Worm (Caenorhabditis elegans) whole organism, early embryonic: ENCODE data around the gene nol-6.

Source experiments
- B0310.2 ChIP-seq: sonication (generic microtip); optimal IDR thresholded peaks from 2 replicates; lab custom pipeline; 2016; ENCODE audit warnings: mild to moderate bottlenecking, missing genetic modification characterization, missing compliant biosample characterization
- F13C5.2 ChIP-seq: sonication (generic microtip); optimal IDR thresholded peaks from 2 replicates; lab custom pipeline; 2017; ENCODE audit warnings: mild to moderate bottlenecking, missing genetic modification characterization, inconsistent platforms, missing compliant biosample characterization
- aly-1 ChIP-seq: sonication (generic microtip); optimal IDR thresholded peaks from 2 replicates; lab custom pipeline; 2016; ENCODE audit warnings: missing genetic modification characterization, missing compliant biosample characterization
- ama-1 ChIP-seq: fragments of 150-350 bp; optimal IDR thresholded peaks from 2 replicates; lab custom pipeline; 2014
- ceh-13 ChIP-seq: fragments of 200-800 bp; sonication (Bioruptor generic); optimal IDR thresholded peaks from 2 replicates; lab custom pipeline; 2018; ENCODE audit warnings: mild to moderate bottlenecking, missing genetic modification characterization, missing compliant biosample characterization
- ceh-36 ChIP-seq: sonication (generic microtip); optimal IDR thresholded peaks from 2 replicates; lab custom pipeline; 2016; ENCODE audit warnings: missing genetic modification characterization, inconsistent platforms, missing compliant biosample characterization
- ets-7 ChIP-seq: sonication (generic microtip); optimal IDR thresholded peaks from 2 replicates; lab custom pipeline; 2016; ENCODE audit warnings: missing genotype, missing genetic modification characterization, missing compliant biosample characterization
- flt-1 ChIP-seq: fragments of 200-800 bp; sonication (Bioruptor generic); IDR thresholded peaks from 2 replicates; pipeline ENCODE4 v1.3.6; 2022; ENCODE audit warnings: missing genetic modification characterization, missing compliant biosample characterization
- hmbx-1 ChIP-seq: sonication (generic microtip); optimal IDR thresholded peaks from 2 replicates; lab custom pipeline; 2016; ENCODE audit warnings: mild to moderate bottlenecking, missing genetic modification characterization, missing compliant biosample characterization
- hmg-4 ChIP-seq: fragments of 200-800 bp; sonication (Bioruptor generic); optimal IDR thresholded peaks from 2 replicates; lab custom pipeline; 2018; ENCODE audit warnings: mild to moderate bottlenecking, missing genetic modification characterization, missing compliant biosample characterization
- hnd-1 ChIP-seq: sonication (generic microtip); optimal IDR thresholded peaks from 2 replicates; lab custom pipeline; 2016; ENCODE audit warnings: missing genetic modification characterization, missing compliant biosample characterization
- pes-1 ChIP-seq: fragments of 200-800 bp; sonication (Bioruptor generic); IDR thresholded peaks from 2 replicates; pipeline ENCODE4 v1.3.6; 2022; ENCODE audit warnings: missing genetic modification reagents, missing genetic modification characterization, missing compliant biosample characterization
- scrt-1 ChIP-seq: fragments of 200-800 bp; sonication (Bioruptor generic); IDR thresholded peaks from 2 replicates; pipeline ENCODE4 v1.3.6; 2022; ENCODE audit warnings: missing genetic modification characterization, missing compliant biosample characterization
- sea-1 ChIP-seq: fragments of 200-800 bp; sonication (Bioruptor generic); conservative IDR thresholded peaks from 2 replicates; pipeline ENCODE4 v1.3.6; 2022; ENCODE audit warnings: missing genetic modification characterization, missing compliant biosample characterization
- tbx-11 ChIP-seq: fragments of 200-800 bp; sonication (Bioruptor generic); IDR thresholded peaks from 2 replicates; pipeline ENCODE4 v1.3.6; 2022; ENCODE audit warnings: missing genetic modification characterization, missing compliant biosample characterization
- tbx-37 ChIP-seq: fragments of 200-800 bp; sonication (Bioruptor generic); conservative IDR thresholded peaks from 2 replicates; pipeline ENCODE4 v1.3.6; 2022; ENCODE audit warnings: missing genetic modification reagents, missing genetic modification characterization, missing compliant biosample characterization
- tra-4 ChIP-seq: sonication (generic microtip); optimal IDR thresholded peaks from 2 replicates; lab custom pipeline; 2017; ENCODE audit warnings: missing genetic modification characterization, missing compliant biosample characterization

Gene nol-6

DNA sequence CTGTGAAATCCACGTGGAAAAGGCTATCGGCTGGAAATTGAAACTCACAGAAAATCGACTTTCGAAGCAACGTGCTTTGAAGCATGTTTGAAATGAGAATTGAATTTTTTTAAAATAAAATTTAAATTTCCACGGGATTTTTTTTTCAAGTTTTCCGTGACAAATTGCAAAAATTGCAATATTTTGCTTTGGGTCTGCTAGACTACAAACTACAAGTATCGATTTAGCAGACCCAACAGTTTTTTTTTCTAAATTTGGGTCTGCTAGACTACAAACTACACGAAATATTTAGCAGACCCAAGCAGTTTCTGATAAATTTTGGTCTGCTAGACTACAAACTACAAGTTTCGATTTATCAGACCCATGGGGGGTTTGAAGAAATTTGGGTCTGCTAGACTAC is 25.9 kb downstream of the nol-6 start, which contains the start of gene Y51H7C.9:
Y51H7C.9 (minus strand) TSS at position 101 of the 400 bp plus-strand sequence.
- TF ChIP-seq aly-1 (tag; lab: Kevin White, UChicago) (no peak), F13C5.2 (tag; lab: Kevin White, UChicago) (no peak), ceh-36 (tag; lab: Kevin White, UChicago) (no peak), tbx-11 (GFP tag; lab: Robert Waterston, UW) (no peak), flt-1 (GFP tag; lab: Robert Waterston, UW) (no peak), ceh-13 (GFP tag; lab: Kevin White, UChicago) (no peak), pes-1 (GFP tag; lab: Robert Waterston, UW) (no peak), tra-4 (tag; lab: Kevin White, UChicago) (no peak), hmg-4 (no peak), tbx-37 (no peak), hmbx-1 (no peak), scrt-1 (GFP tag; lab: Robert Waterston, UW) (no peak), ama-1 (lab: Kevin White, UChicago) (no peak)

DNA sequence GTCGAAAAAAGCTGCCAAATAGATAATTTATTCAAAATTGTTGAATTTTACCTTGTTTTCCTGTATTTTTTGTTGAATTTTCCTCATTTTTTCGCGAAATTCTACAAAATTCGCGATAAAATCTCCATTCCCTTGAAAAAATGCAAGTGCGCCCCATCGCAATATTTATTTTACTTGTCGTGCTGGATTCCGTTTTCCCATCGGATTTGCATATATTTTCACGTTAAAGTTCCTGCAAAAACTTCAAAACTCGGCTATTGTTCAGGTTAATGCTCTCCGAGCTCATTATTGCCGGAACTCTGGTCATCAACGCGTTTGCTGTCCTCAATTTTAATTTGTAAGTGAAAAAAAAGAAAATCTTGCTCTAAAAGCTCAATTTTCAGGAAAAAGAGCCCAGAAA is 34.2 kb downstream of the nol-6 start, which contains the start of the genes Y51H7C.41 and cogc-4:
Y51H7C.41 (plus strand) TSS at position 266 of the 400 bp plus-strand sequence.
cogc-4 (plus strand) TSS at position 386 of the 400 bp plus-strand sequence.
- TF ChIP-seq hnd-1 (no peak), pes-1 (GFP tag; lab: Robert Waterston, UW) (no peak), aly-1 (tag; lab: Kevin White, UChicago) (no peak), ceh-13 (GFP tag; lab: Kevin White, UChicago) (no peak), hmg-4 (no peak), ceh-36 (tag; lab: Kevin White, UChicago) (no peak), flt-1 (GFP tag; lab: Robert Waterston, UW) (no peak), B0310.2 (no peak), tbx-11 (GFP tag; lab: Robert Waterston, UW) (no peak), tbx-37 (no peak), sea-1 (GFP tag; lab: Robert Waterston, UW) (no peak), ama-1 (lab: Kevin White, UChicago) (no peak)

DNA sequence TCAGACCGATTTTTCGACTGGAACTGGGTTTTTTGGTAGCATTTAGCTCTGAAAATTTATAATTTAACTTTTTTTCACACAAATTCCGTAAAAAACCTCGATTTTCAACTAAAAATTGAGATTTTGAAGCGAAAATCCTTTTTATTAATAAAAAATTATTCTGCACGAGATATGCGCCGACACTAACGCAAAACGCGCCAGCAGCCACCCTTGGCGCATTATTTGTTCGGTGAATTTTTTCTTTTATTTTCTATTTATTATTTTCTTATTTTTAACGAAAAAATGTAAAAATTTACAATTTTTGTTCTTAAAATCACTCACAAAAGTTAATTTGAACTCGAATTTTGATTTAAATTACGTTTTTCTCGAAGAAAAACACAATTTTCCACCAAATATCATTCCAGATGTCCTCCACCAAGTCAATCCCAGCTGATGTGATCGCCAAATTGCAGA is 35.1 kb downstream of the nol-6 start, which contains the start of gene Y51H7C.7:
Y51H7C.7 (plus strand) TSS at position 403 of the 453 bp plus-strand sequence.
- TF ChIP-seq pes-1 (GFP tag; lab: Robert Waterston, UW): no peak

DNA sequence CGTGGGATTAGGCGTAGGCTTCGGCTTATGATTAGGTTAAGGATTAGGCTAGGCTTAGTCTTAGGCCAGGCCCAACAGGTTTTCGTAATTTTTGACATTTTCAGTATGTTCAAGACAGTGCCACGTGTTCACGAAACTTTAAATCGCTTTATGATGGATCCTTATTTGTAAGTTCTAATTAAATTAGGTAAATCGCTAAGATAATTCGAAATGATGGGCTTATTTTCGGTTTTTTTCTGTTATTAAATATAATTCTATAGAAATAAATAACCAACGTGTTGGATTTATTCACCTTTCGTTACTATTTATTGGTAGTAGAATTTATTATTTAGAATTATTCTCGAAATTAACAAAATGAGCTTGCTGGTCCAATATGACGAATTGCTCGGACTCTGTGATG is 35.8 kb downstream of the nol-6 start, which contains the start of gene Y51H7C.8:
Y51H7C.8 (plus strand) TSS at position 301 of the 400 bp plus-strand sequence.
- no peak for TF ChIP-seq ceh-36 (tag; lab: Kevin White, UChicago)
- no peak for TF ChIP-seq tbx-37
- no peak for TF ChIP-seq tra-4 (tag; lab: Kevin White, UChicago)
- no peak for TF ChIP-seq flt-1 (GFP tag; lab: Robert Waterston, UW)
- no peak for TF ChIP-seq ets-7
- TF ChIP-seq ceh-13 (GFP tag; lab: Kevin White, UChicago): no peak
- no peak for TF ChIP-seq hnd-1
- no peak for TF ChIP-seq B0310.2
- no peak for TF ChIP-seq aly-1 (tag; lab: Kevin White, UChicago)

DNA sequence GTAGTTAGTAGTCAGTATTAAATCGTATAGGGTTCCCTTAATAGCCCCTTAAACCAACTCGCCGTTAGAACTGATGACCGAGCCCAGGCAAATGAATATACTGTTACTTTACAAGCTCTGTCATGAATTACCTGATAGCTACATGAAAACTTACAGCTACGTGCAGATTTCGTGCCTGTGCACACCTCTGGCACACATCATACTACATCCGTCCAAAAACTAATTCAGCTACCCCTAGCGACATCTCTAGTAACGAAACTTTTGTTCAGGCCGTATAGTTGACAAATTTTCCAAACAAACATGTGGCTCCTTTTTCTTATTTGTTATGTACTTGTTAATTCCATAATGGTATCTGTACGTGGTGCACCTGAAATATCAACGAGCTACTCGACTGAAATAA is 37.2 kb downstream of the nol-6 start, which contains the start of gene F54D12.1:
F54D12.1 (plus strand) TSS at position 301 of the 400 bp plus-strand sequence.
- TF ChIP-seq scrt-1 (GFP tag; lab: Robert Waterston, UW): no peak
- no peak for TF ChIP-seq hmbx-1
- no peak for TF ChIP-seq hnd-1
- no peak for TF ChIP-seq tbx-11 (GFP tag; lab: Robert Waterston, UW)
- no peak for TF ChIP-seq ceh-36 (tag; lab: Kevin White, UChicago)
- no peak for TF ChIP-seq ama-1 (lab: Kevin White, UChicago)
- no peak for TF ChIP-seq flt-1 (GFP tag; lab: Robert Waterston, UW)

DNA sequence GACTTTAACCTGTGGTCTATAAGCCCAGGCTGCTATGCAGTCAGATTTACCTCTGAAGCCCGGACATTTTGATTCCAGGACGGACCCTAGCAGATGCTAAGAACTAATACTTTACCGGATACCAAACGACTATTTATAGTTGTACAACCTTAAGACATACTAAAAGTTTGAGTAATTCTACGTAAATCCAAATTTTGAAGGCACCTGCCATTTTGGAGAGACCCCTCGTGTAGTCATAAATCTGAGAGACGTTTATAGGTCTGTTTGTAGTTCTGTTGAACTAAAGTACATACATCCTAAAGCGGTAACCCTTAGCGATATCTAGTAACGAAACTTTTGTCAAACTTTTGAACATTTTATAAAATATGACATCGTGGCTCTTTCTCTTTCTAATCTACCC is 38.9 kb downstream of the nol-6 start, which contains the start of gene F54D12.2:
F54D12.2 (plus strand) TSS at position 301 of the 400 bp plus-strand sequence.
- TF ChIP-seq aly-1 (tag; lab: Kevin White, UChicago) (no peak), hnd-1 (no peak), B0310.2 (no peak), flt-1 (GFP tag; lab: Robert Waterston, UW) (no peak), hmg-4 (no peak), F13C5.2 (tag; lab: Kevin White, UChicago) (no peak), tbx-37 (no peak), ceh-13 (GFP tag; lab: Kevin White, UChicago) (no peak), ceh-36 (tag; lab: Kevin White, UChicago) (no peak), tra-4 (tag; lab: Kevin White, UChicago) (no peak), hmbx-1 (no peak), tbx-11 (GFP tag; lab: Robert Waterston, UW) (no peak), pes-1 (GFP tag; lab: Robert Waterston, UW) (no peak)

DNA sequence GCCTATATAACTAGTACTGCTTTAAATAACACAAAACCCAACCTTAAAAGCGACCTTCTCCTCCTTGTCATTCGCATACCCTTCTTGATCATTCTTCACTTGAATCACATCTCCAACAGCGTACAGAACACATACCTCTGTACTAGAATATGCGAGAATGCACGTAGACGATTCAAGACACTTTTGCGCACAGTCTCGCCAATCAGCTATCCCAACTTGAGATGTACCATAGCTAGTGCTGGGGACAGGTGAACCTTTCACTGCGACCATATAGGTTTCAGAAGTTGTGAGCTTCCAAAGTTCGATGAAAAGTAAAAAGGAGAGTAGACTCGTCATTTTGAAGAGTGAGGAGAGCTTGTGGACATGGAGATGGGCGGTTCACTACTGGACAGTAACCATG is 39.6 kb downstream of the nol-6 start, which contains the start of gene F54D12.8:
F54D12.8 (minus strand) TSS at position 336 of the 400 bp plus-strand sequence.
- TF ChIP-seq aly-1 (tag; lab: Kevin White, UChicago) (no peak), scrt-1 (GFP tag; lab: Robert Waterston, UW) (no peak), flt-1 (GFP tag; lab: Robert Waterston, UW) (no peak), sea-1 (GFP tag; lab: Robert Waterston, UW) (no peak), ceh-13 (GFP tag; lab: Kevin White, UChicago) (no peak), hmbx-1 (no peak), tbx-37 (no peak), F13C5.2 (tag; lab: Kevin White, UChicago) (no peak), tbx-11 (GFP tag; lab: Robert Waterston, UW) (no peak), hnd-1 (no peak), pes-1 (GFP tag; lab: Robert Waterston, UW) (no peak), ets-7 (no peak), tra-4 (tag; lab: Kevin White, UChicago) (no peak), hmg-4 (no peak), B0310.2 (no peak)

DNA sequence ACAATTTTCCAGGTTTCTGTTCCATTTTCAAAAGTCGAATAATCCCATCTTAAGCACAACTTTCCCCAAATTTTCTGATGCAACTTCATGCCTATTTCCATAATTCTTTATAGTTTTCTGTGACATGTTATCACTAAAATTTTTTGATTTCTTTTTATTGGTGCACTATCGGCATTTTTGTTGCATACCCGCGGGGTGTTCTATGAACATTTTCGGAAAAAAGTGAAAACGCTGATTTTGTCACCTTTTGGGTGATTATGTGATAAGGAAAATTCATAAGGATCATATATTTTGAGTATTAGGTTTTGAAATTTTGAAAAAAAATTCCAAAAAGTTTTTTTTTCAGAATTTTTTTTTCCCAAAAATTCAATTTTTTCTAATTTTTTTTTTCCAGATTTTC is 50.8 kb downstream of the nol-6 start, which contains the start of gene aat-7:
aat-7 (plus strand) TSS at position 393 of the 400 bp plus-strand sequence.
- no peak for TF ChIP-seq F13C5.2 (tag; lab: Kevin White, UChicago)
- no peak for TF ChIP-seq ama-1 (lab: Kevin White, UChicago)
- TF ChIP-seq ceh-36 (tag; lab: Kevin White, UChicago): no peak
- no peak for TF ChIP-seq tra-4 (tag; lab: Kevin White, UChicago)
- TF ChIP-seq flt-1 (GFP tag; lab: Robert Waterston, UW): no peak
- no peak for TF ChIP-seq B0310.2
- no peak for TF ChIP-seq sea-1 (GFP tag; lab: Robert Waterston, UW)
- no peak for TF ChIP-seq aly-1 (tag; lab: Kevin White, UChicago)
- no peak for TF ChIP-seq ets-7
- TF ChIP-seq hmbx-1: no peak
- no peak for TF ChIP-seq tbx-11 (GFP tag; lab: Robert Waterston, UW)
- TF ChIP-seq tbx-37: no peak
